Worm (Caenorhabditis elegans): ENCODE measurements around the gene gba-3.

Gene gba-3

ce11 chrIV:17441260-17441659 lies 31.9 kb upstream of the gba-3 start:
- no peak for TF ChIP-seq tab-1 (GFP tag; IDR thresholded peaks at IDR 0.05)
- TF ChIP-seq ztf-29 (GFP tag; IDR thresholded peaks at IDR 0.05) = no peak
- no peak for TF ChIP-seq ref-1 (GFP tag; conservative IDR thresholded peaks at IDR 0.05)
- no peak for TF ChIP-seq flt-1 (GFP tag; IDR thresholded peaks at IDR 0.05)
- TF ChIP-seq T22C8.4 (GFP tag; IDR thresholded peaks at IDR 0.05) = no peak

ce11 chrIV:17442503-17442902 lies 30.6 kb upstream of the gba-3 start, which contains the start of gene F11E6.11:
Gene F11E6.11 (plus strand): TSS chrIV:17442827.
- TF ChIP-seq ztf-29 (GFP tag; IDR thresholded peaks at IDR 0.05) (no peak), tab-1 (GFP tag; IDR thresholded peaks at IDR 0.05) (no peak), ref-1 (GFP tag; conservative IDR thresholded peaks at IDR 0.05) (no peak), flt-1 (GFP tag; IDR thresholded peaks at IDR 0.05) (no peak), ztf-23 (GFP tag; IDR thresholded peaks at IDR 0.05) (no peak), klf-2 (GFP tag; conservative IDR thresholded peaks at IDR 0.05) (no peak), T22C8.4 (GFP tag; IDR thresholded peaks at IDR 0.05) (no peak), med-1 (GFP tag; optimal IDR thresholded peaks at IDR 0.05; ENCODE audit: insufficient read depth) (no peak), cog-1 (tag; optimal IDR thresholded peaks at IDR 0.05) (no peak)

DNA sequence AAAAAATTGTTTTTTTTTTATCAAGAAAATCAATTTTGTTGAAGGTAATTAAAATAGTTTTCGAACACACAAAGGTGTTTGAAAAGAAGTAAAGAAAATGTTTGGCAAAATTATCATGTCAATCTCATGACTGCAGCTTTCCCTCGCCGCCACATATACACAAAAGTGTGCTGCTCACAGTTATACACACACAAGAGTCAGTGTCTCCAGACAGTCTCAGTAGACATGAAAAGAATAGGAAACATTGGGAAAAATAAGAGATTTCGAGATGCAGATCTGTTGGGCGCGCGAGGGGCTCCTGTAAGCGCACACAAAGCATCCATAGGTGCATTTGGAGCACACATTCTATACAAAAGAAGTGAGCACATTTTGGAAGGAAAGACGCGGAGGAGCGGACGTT lies 24.8 kb upstream of the gba-3 start:
- TF ChIP-seq cog-1 (tag; optimal IDR thresholded peaks at IDR 0.05) = no peak
- TF ChIP-seq ztf-29 (GFP tag; IDR thresholded peaks at IDR 0.05) = no peak
- TF ChIP-seq ref-1 (GFP tag; conservative IDR thresholded peaks at IDR 0.05) = no peak
- no peak for TF ChIP-seq tab-1 (GFP tag; IDR thresholded peaks at IDR 0.05)
- TF ChIP-seq med-1 (GFP tag; optimal IDR thresholded peaks at IDR 0.05; ENCODE audit: insufficient read depth) = no peak
- TF ChIP-seq klf-2 (GFP tag; conservative IDR thresholded peaks at IDR 0.05) = no peak
- no peak for TF ChIP-seq ztf-23 (GFP tag; IDR thresholded peaks at IDR 0.05)
- TF ChIP-seq flt-1 (GFP tag; IDR thresholded peaks at IDR 0.05) = no peak
- no peak for TF ChIP-seq T22C8.4 (GFP tag; IDR thresholded peaks at IDR 0.05)

- no peak for TF ChIP-seq ztf-23 (GFP tag; IDR thresholded peaks at IDR 0.05)
- TF ChIP-seq tab-1 (GFP tag; IDR thresholded peaks at IDR 0.05) = no peak
- no peak for TF ChIP-seq med-1 (GFP tag; optimal IDR thresholded peaks at IDR 0.05; ENCODE audit: insufficient read depth)
- TF ChIP-seq cog-1 (tag; optimal IDR thresholded peaks at IDR 0.05) = no peak
- TF ChIP-seq T22C8.4 (GFP tag; IDR thresholded peaks at IDR 0.05) = no peak
- TF ChIP-seq ref-1 (GFP tag; conservative IDR thresholded peaks at IDR 0.05) = no peak
- no peak for TF ChIP-seq klf-2 (GFP tag; conservative IDR thresholded peaks at IDR 0.05)
- no peak for TF ChIP-seq ztf-29 (GFP tag; IDR thresholded peaks at IDR 0.05)
- TF ChIP-seq flt-1 (GFP tag; IDR thresholded peaks at IDR 0.05) = no peak
These were observed 22.7 kb upstream of the gba-3 start, which contains the start of gene F11E6.8 for ce11 chrIV:17450443-17450842. Gene F11E6.8 (minus strand): TSS chrIV:17450543.

ce11 chrIV:17453200-17453599 lies 19.9 kb upstream of the gba-3 start:
- no peak for TF ChIP-seq cog-1 (tag; optimal IDR thresholded peaks at IDR 0.05)
- TF ChIP-seq T22C8.4 (GFP tag; IDR thresholded peaks at IDR 0.05) = no peak
- TF ChIP-seq ztf-23 (GFP tag; IDR thresholded peaks at IDR 0.05) = no peak
- TF ChIP-seq tab-1 (GFP tag; IDR thresholded peaks at IDR 0.05) = no peak
- TF ChIP-seq flt-1 (GFP tag; IDR thresholded peaks at IDR 0.05) = no peak
- no peak for TF ChIP-seq ztf-29 (GFP tag; IDR thresholded peaks at IDR 0.05)
- TF ChIP-seq ref-1 (GFP tag; conservative IDR thresholded peaks at IDR 0.05) = no peak
- no peak for TF ChIP-seq klf-2 (GFP tag; conservative IDR thresholded peaks at IDR 0.05)
- no peak for TF ChIP-seq med-1 (GFP tag; optimal IDR thresholded peaks at IDR 0.05; ENCODE audit: insufficient read depth)

- TF ChIP-seq ztf-23 (GFP tag; IDR thresholded peaks at IDR 0.05) = no peak
- no peak for TF ChIP-seq ztf-29 (GFP tag; IDR thresholded peaks at IDR 0.05)
- no peak for TF ChIP-seq ref-1 (GFP tag; conservative IDR thresholded peaks at IDR 0.05)
- no peak for TF ChIP-seq tab-1 (GFP tag; IDR thresholded peaks at IDR 0.05)
- no peak for TF ChIP-seq cog-1 (tag; optimal IDR thresholded peaks at IDR 0.05)
- no peak for TF ChIP-seq klf-2 (GFP tag; conservative IDR thresholded peaks at IDR 0.05)
- TF ChIP-seq med-1 (GFP tag; optimal IDR thresholded peaks at IDR 0.05; ENCODE audit: insufficient read depth) = no peak
- TF ChIP-seq flt-1 (GFP tag; IDR thresholded peaks at IDR 0.05) = no peak
- TF ChIP-seq T22C8.4 (GFP tag; IDR thresholded peaks at IDR 0.05) = no peak
These were observed 19.1 kb upstream of the gba-3 start for ce11 chrIV:17453996-17454395.

DNA sequence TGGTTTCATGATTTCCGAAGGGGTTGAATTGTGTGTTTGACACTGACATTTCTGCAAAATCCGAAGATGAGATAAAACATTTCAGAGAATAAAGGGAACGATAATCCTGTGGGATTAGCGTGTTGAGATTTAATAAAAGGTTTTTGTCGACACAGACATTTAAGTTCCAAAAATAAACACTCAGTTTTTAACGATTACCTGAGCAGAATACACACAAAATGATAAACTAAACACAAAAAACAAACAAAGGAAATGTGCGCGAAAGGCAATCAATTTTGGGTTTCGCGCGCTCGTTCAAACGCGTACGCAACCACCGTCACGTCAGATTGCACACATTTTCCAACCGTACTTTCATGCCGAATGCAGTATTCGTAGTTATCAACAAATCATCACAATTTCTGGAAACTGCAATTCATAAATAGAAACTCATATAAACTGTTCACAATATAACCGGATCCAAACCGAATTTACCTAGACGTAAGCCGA lies 11.9 kb upstream of the gba-3 start, which contains the start of gene rif-1.1:
rif-1.1 (minus strand) TSS at position 51 of the 486 bp plus-strand sequence.
- TF ChIP-seq ztf-23 (GFP tag; IDR thresholded peaks at IDR 0.05) = no peak
- no peak for TF ChIP-seq flt-1 (GFP tag; IDR thresholded peaks at IDR 0.05)
- TF ChIP-seq med-1 (GFP tag; optimal IDR thresholded peaks at IDR 0.05; ENCODE audit: insufficient read depth) = no peak
- TF ChIP-seq ref-1 (GFP tag; conservative IDR thresholded peaks at IDR 0.05) = no peak

DNA sequence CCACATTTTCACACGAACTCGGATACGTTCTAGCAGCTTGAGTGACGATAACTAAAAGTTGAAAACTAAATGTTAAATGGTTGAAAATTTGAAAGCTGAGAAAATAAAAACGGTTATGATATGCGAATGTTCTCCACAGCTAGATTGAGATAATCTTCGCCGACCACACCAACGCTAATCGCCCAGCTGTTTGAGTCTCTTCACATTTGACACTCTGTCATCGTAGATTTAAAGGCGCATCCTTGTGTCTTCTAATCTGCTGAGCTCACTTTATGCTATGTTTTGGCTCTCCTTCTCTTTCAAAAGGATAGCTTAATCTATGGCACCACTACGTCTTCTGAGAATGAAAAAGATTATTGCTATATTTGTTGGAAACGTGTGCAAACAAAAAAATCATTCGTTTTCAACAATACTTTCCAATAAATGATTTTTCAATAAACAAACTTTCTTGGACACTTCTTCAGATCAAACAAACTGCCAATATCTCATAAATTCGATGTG lies 10.0 kb upstream of the gba-3 start, which contains the start of gene F11E6.10:
F11E6.10 (minus strand) TSS at position 51 of the 501 bp plus-strand sequence.
- TF ChIP-seq cog-1 (tag; optimal IDR thresholded peaks at IDR 0.05) (no peak), ref-1 (GFP tag; conservative IDR thresholded peaks at IDR 0.05) (no peak), tab-1 (GFP tag; IDR thresholded peaks at IDR 0.05) (no peak), ztf-29 (GFP tag; IDR thresholded peaks at IDR 0.05) (no peak), flt-1 (GFP tag; IDR thresholded peaks at IDR 0.05) (no peak), ztf-23 (GFP tag; IDR thresholded peaks at IDR 0.05) (no peak), klf-2 (GFP tag; conservative IDR thresholded peaks at IDR 0.05) (no peak), T22C8.4 (GFP tag; IDR thresholded peaks at IDR 0.05) (no peak), med-1 (GFP tag; optimal IDR thresholded peaks at IDR 0.05; ENCODE audit: insufficient read depth) (no peak)

DNA sequence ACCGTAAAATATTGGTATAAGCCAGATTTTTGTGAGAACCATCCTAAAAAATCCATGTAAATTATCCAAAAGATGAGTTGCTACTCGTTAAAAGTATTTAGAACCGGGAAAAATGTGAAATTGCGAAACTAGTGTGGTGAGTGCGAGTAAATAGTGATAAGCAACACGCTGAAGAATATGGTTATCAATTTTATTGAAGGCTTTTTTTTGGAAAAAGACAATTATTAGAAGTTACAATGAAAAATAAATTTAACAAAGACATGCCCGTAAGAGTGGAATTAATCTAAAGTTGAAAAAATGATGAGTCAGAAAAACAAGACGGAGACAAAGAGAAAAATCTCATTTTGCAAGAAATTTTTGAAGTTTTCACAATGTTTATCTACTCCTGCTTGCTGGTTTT lies 7.2 kb upstream of the gba-3 start, which contains the start of gene F11E6.6:
F11E6.6 (minus strand) TSS at position 101 of the 400 bp plus-strand sequence.
- no peak for TF ChIP-seq klf-2 (GFP tag; conservative IDR thresholded peaks at IDR 0.05)

DNA sequence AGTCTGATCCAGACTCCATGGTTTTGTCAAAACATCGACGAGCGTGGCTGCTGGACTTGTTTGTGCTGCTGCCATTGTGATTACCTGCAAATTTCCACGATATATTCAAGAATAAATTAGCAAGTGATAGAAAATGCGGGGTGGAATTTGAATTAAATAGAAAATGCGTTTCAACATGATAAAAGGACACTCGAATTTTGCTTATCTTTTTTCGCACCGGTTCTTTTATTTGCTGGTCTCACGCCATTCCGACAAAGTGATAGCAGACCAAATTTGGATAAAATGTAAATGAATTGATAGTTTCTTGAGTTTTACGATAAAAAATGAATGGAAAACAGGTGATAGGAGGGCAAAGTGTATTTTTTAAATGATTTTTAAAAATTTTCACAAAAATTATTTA lies 5.8 kb upstream of the gba-3 start, which contains the start of gene elo-2:
elo-2 (minus strand) TSS at position 84 of the 400 bp plus-strand sequence.
- TF ChIP-seq klf-2 (GFP tag; conservative IDR thresholded peaks at IDR 0.05) (no peak), ref-1 (GFP tag; conservative IDR thresholded peaks at IDR 0.05) (no peak), ztf-23 (GFP tag; IDR thresholded peaks at IDR 0.05) (no peak), flt-1 (GFP tag; IDR thresholded peaks at IDR 0.05) (no peak), T22C8.4 (GFP tag; IDR thresholded peaks at IDR 0.05) (no peak), tab-1 (GFP tag; IDR thresholded peaks at IDR 0.05) (no peak), ztf-29 (GFP tag; IDR thresholded peaks at IDR 0.05) (no peak)

All from whole organism, midembryonic.